Worm (Caenorhabditis elegans): ENCODE results near the gene F53A2.11.

F53A2.11 gene

DNA sequence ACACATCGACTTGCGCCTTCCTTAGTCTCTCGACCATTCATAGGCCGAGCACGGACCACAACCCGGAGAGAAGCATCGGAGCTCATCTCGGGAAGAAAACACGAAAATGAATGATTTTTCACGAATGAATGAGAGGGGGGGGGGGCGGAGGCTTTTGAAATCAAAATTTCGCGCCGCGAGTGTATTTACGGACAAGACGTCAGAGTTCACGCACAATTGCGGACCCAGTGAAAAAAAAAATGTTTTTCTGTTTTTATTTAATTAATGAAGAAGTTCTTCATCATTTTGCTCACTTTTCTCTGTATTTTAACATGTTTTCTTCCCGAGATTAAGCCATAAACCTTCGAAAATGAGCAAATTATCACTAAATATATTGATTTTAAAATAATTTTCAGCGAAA, 15.4 kb downstream of the F53A2.11 start, which contains the start of the genes klp-19 and slc-36.1:
Gene klp-19, minus strand, starts transcription at position 153 of the 400 bp plus-strand sequence.
Gene slc-36.1, plus strand, starts transcription at position 396 of the 400 bp plus-strand sequence.
- TF ChIP-seq F13C5.2 (tag; optimal IDR thresholded peaks at IDR 0.05) = peak; percentile 19
- TF ChIP-seq ceh-13 (GFP tag; optimal IDR thresholded peaks at IDR 0.05) = no peak
- no peak for TF ChIP-seq ets-7 (tag; optimal IDR thresholded peaks at IDR 0.05)
- TF ChIP-seq aly-1 (tag; optimal IDR thresholded peaks at IDR 0.05) = no peak

- TF ChIP-seq hmg-4 (GFP tag; optimal IDR thresholded peaks at IDR 0.05) (no peak), flt-1 (GFP tag; IDR thresholded peaks at IDR 0.05) (no peak), tbx-11 (GFP tag; IDR thresholded peaks at IDR 0.05) (no peak), ceh-13 (GFP tag; optimal IDR thresholded peaks at IDR 0.05) (no peak), B0310.2 (tag; optimal IDR thresholded peaks at IDR 0.05) (no peak), hnd-1 (tag; optimal IDR thresholded peaks at IDR 0.05) (no peak), ceh-36 (tag; optimal IDR thresholded peaks at IDR 0.05) (no peak)
These were observed 16.9 kb downstream of the F53A2.11 start for ce11 chrIII:13305537-13305936.

DNA sequence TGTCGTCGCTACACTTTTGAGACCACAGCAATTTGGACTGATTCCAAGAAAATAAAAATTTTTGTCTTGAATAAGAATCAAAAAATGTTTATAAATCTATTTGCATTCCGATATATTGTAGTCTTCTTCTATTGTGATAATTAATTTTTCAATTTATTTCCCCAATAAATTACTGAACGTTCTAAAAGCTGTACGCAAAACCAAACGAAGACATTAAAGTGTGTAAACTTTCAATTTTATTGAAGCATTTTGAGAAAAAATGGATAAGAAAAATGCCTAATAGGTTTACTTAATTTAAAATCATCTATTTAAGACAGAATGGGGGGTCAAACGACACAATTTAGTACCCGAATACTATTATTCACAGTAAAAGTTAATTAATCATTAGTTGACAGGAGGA, 19.9 kb downstream of the F53A2.11 start:
- no peak for TF ChIP-seq F13C5.2 (tag; optimal IDR thresholded peaks at IDR 0.05)
- TF ChIP-seq hmbx-1 (tag; optimal IDR thresholded peaks at IDR 0.05) = no peak
- no peak for TF ChIP-seq ama-1 (optimal IDR thresholded peaks at IDR 0.05)
- no peak for TF ChIP-seq tbx-37 (GFP tag; conservative IDR thresholded peaks at IDR 0.05)
- no peak for TF ChIP-seq aly-1 (tag; optimal IDR thresholded peaks at IDR 0.05)
- no peak for TF ChIP-seq hmg-4 (GFP tag; optimal IDR thresholded peaks at IDR 0.05)
- TF ChIP-seq B0310.2 (tag; optimal IDR thresholded peaks at IDR 0.05) = no peak
- no peak for TF ChIP-seq tra-4 (tag; optimal IDR thresholded peaks at IDR 0.05)
- TF ChIP-seq hnd-1 (tag; optimal IDR thresholded peaks at IDR 0.05) = no peak
- TF ChIP-seq scrt-1 (GFP tag; IDR thresholded peaks at IDR 0.05) = no peak
- no peak for TF ChIP-seq tbx-11 (GFP tag; IDR thresholded peaks at IDR 0.05)
- TF ChIP-seq sea-1 (GFP tag; conservative IDR thresholded peaks at IDR 0.05) = no peak
- no peak for TF ChIP-seq ceh-36 (tag; optimal IDR thresholded peaks at IDR 0.05)
- TF ChIP-seq ceh-13 (GFP tag; optimal IDR thresholded peaks at IDR 0.05) = no peak
- no peak for TF ChIP-seq flt-1 (GFP tag; IDR thresholded peaks at IDR 0.05)
- TF ChIP-seq pes-1 (GFP tag; IDR thresholded peaks at IDR 0.05) = no peak
- TF ChIP-seq ets-7 (tag; optimal IDR thresholded peaks at IDR 0.05) = no peak

DNA sequence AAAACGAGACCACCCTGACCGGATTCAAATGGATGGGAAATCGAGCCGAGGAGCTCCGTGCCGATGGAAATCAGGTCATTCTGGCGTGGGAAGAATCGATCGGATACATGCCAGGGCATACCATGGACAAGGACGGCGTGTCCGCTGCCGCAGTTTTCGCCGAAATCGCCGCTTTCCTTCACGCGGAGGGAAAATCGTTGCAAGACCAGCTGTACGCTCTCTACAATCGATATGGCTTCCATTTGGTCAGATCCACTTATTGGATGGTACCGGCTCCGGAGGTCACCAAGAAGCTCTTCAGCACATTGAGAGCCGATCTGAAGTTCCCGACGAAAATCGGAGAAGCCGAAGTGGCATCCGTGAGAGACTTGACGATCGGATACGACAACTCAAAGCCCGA, 20.5 kb downstream of the F53A2.11 start:
- no peak for TF ChIP-seq ceh-36 (tag; optimal IDR thresholded peaks at IDR 0.05)
- no peak for TF ChIP-seq scrt-1 (GFP tag; IDR thresholded peaks at IDR 0.05)
- no peak for TF ChIP-seq tbx-11 (GFP tag; IDR thresholded peaks at IDR 0.05)
- no peak for TF ChIP-seq hmg-4 (GFP tag; optimal IDR thresholded peaks at IDR 0.05)
- no peak for TF ChIP-seq B0310.2 (tag; optimal IDR thresholded peaks at IDR 0.05)
- TF ChIP-seq pes-1 (GFP tag; IDR thresholded peaks at IDR 0.05) = no peak
- TF ChIP-seq tra-4 (tag; optimal IDR thresholded peaks at IDR 0.05) = no peak
- no peak for TF ChIP-seq F13C5.2 (tag; optimal IDR thresholded peaks at IDR 0.05)
- TF ChIP-seq ama-1 (optimal IDR thresholded peaks at IDR 0.05) = no peak
- TF ChIP-seq hnd-1 (tag; optimal IDR thresholded peaks at IDR 0.05) = no peak
- TF ChIP-seq aly-1 (tag; optimal IDR thresholded peaks at IDR 0.05) = no peak
- no peak for TF ChIP-seq sea-1 (GFP tag; conservative IDR thresholded peaks at IDR 0.05)
- no peak for TF ChIP-seq ets-7 (tag; optimal IDR thresholded peaks at IDR 0.05)
- no peak for TF ChIP-seq flt-1 (GFP tag; IDR thresholded peaks at IDR 0.05)

DNA sequence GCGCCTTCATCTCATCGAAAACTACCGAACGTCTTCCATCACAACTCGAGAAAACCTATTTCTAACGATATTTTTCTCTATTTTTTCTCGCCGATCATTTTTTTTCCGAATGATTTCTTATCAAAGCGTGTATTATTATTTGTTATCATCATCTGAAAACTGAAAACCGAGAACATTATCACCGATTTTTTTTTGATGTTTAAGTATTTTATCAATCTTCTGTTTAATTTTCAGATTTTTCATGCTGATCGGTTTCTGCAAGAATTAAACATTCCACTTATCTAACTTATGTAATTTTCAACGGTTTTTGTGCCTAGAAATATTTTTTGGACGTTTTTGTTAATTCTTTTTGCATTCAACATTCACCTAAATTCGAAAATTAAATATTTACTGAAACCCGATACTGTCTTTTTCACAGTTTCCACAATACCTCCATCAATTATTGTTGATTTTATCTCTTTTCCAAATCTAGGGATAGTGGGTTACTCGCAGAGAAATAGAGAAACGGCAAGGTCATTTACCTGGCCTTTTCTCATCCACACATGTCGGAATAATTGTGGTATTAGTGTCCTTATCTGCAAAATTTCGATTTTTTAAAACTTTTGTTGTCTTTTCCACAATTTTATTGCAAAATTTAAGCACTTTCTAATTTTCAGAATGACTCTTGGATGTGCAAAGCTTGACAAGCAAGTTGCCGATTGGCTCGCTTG, 23.6 kb downstream of the F53A2.11 start, which contains the start of gene pgm-2:
Gene pgm-2, plus strand, starts transcription at position 657 of the 710 bp plus-strand sequence.
- TF ChIP-seq ceh-13 (GFP tag; optimal IDR thresholded peaks at IDR 0.05) (no peak), ets-7 (tag; optimal IDR thresholded peaks at IDR 0.05) (no peak), flt-1 (GFP tag; IDR thresholded peaks at IDR 0.05) (no peak), ceh-36 (tag; optimal IDR thresholded peaks at IDR 0.05) (no peak), pes-1 (GFP tag; IDR thresholded peaks at IDR 0.05) (no peak), hmg-4 (GFP tag; optimal IDR thresholded peaks at IDR 0.05) (no peak), tbx-11 (GFP tag; IDR thresholded peaks at IDR 0.05) (no peak), B0310.2 (tag; optimal IDR thresholded peaks at IDR 0.05) (no peak), scrt-1 (GFP tag; IDR thresholded peaks at IDR 0.05) (no peak), sea-1 (GFP tag; conservative IDR thresholded peaks at IDR 0.05) (no peak), tra-4 (tag; optimal IDR thresholded peaks at IDR 0.05) (peak; percentile 46), hmbx-1 (tag; optimal IDR thresholded peaks at IDR 0.05) (no peak), tbx-37 (GFP tag; conservative IDR thresholded peaks at IDR 0.05) (no peak), ama-1 (optimal IDR thresholded peaks at IDR 0.05) (peak; percentile 32), aly-1 (tag; optimal IDR thresholded peaks at IDR 0.05) (peak; percentile 12)

DNA sequence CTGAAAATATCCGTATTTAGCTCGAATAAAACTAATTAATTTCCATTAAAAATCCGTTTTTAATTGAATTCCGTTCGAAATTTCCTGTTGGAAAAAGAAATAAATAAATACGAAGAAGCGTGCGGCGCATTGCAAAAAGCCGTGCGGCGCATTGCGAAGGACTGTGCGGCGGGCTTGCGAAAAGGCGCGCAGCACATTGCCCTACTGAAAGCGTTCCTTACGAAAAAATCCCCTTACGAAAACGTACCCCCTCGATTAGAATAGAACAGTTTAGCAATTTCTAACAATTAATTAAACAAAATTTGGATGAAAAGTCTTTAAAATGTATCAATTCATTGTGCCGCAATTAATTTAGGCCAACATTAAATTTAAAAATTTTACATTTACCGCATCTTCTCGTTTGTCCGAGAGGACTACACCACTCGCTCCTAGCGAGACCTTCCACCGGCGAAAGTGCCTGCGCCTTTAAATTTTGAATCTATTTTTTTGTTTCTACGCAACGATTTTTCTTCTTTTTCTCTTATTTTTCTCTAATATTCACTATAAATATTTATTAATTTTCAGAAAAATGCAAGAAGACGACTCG, 26.1 kb downstream of the F53A2.11 start, which contains the start of gene npp-18:
Gene npp-18, plus strand, starts transcription at position 565 of the 586 bp plus-strand sequence.
- peak; percentile 87 for TF ChIP-seq sea-1 (GFP tag; conservative IDR thresholded peaks at IDR 0.05)
- TF ChIP-seq tbx-11 (GFP tag; IDR thresholded peaks at IDR 0.05) = peak; percentile 83
- peak; percentile 83 for TF ChIP-seq pes-1 (GFP tag; IDR thresholded peaks at IDR 0.05)
- peak; percentile 73 for TF ChIP-seq flt-1 (GFP tag; IDR thresholded peaks at IDR 0.05)
- TF ChIP-seq tbx-37 (GFP tag; conservative IDR thresholded peaks at IDR 0.05) = peak; percentile 75; the same call in 1 of the 2 replicates
- peak; percentile 84 for TF ChIP-seq scrt-1 (GFP tag; IDR thresholded peaks at IDR 0.05)

DNA sequence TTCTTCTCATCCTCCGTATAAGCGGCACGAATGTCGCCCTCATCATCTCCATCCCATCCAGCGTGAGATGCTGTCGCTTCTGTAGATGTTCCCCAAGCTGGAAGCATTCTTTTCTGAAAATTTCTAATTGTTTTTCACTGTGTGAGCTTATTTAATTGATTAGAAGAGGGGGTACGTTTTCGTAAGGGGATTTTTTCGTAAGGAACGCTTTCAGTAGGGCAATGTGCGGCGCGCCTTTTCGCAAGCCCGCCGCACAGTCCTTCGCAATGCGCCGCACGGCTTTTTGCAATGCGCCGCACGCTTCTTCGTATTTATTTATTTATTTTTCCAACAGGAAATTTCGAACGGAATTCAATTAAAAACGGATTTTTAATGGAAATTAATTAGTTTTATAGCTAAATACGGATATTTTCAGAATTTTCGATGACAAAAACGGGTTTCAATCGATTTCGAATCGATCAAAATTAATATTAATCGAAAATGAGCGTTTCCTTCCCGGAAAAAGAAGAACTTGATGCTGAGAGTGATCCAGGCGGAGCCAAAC, 29.4 kb downstream of the F53A2.11 start, which contains the start of gene set-25:
Gene set-25, minus strand, starts transcription at position 120 of the 544 bp plus-strand sequence.
- TF ChIP-seq pes-1 (GFP tag; IDR thresholded peaks at IDR 0.05) (peak; percentile 80), tbx-11 (GFP tag; IDR thresholded peaks at IDR 0.05) (peak; percentile 51; the same call in 1 of the 2 replicates), sea-1 (GFP tag; conservative IDR thresholded peaks at IDR 0.05) (peak; percentile 53; the same call in 1 of the 2 replicates), ceh-13 (GFP tag; optimal IDR thresholded peaks at IDR 0.05) (peak; percentile 14), scrt-1 (GFP tag; IDR thresholded peaks at IDR 0.05) (peak; percentile 47; the same call in 1 of the 2 replicates)
